Worm (Caenorhabditis elegans) whole organism, L3 larva: ENCODE data around the gene C33B4.4.

ENCODE experiments used
- R02D3.7 ChIP-seq: fragments of 150-350 bp; optimal IDR thresholded peaks from 2 replicates; lab custom pipeline; 2014; ENCODE audit warnings: missing biosample characterization, missing genetic modification characterization
- aly-2 ChIP-seq: fragments of 150-350 bp; optimal IDR thresholded peaks from 2 replicates; lab custom pipeline; 2014; ENCODE audit warnings: missing biosample characterization, missing genetic modification characterization
- ama-1 ChIP-seq: fragments of 150-350 bp; optimal IDR thresholded peaks from 2 replicates; lab custom pipeline; 2018
- ceh-28 ChIP-seq: fragments of 150-350 bp; optimal IDR thresholded peaks from 2 replicates; lab custom pipeline; 2014; ENCODE audit warnings: missing biosample characterization, missing genetic modification reagents, missing genetic modification characterization
- daf-12 ChIP-seq: fragments of 150-350 bp; optimal IDR thresholded peaks from 2 replicates; lab custom pipeline; 2014; ENCODE audit warnings: missing biosample characterization, missing genetic modification reagents, missing genetic modification characterization
- egl-5 ChIP-seq: fragments of 150-350 bp; optimal IDR thresholded peaks from 2 replicates; lab custom pipeline; 2017; ENCODE audit warnings: missing biosample characterization, missing genetic modification reagents, missing genetic modification characterization, inconsistent platforms
- elt-2 ChIP-seq: sonication (generic microtip); optimal IDR thresholded peaks from 2 replicates; lab custom pipeline; 2016; ENCODE audit warnings: missing genetic modification reagents, mild to moderate bottlenecking, missing genetic modification characterization, missing compliant biosample characterization
- elt-3 ChIP-seq, 3 experiments: fragments of 150-350 bp in 1 of 3; sonication (generic microtip) in 2 of 3; optimal IDR thresholded peaks; 2 replicates in 2 of 3; 4 replicates in 1 of 3; lab custom pipeline; 2014 to 2017; ENCODE audit warnings: missing biosample characterization in 3 of 3, missing genetic modification characterization in 3 of 3
- eor-1 ChIP-seq, 2 experiments: fragments of 150-350 bp; optimal IDR thresholded peaks; 2 replicates each; lab custom pipeline; 2014 to 2018; ENCODE audit warnings: missing biosample characterization in 2 of 2, missing genetic modification characterization in 2 of 2
- fkh-10 ChIP-seq: sonication (generic microtip); optimal IDR thresholded peaks from 2 replicates; lab custom pipeline; 2017; ENCODE audit warnings: missing biosample characterization, missing genetic modification reagents, missing genetic modification characterization
- jun-1 ChIP-seq: fragments of 150-350 bp; optimal IDR thresholded peaks from 2 replicates; lab custom pipeline; 2014; ENCODE audit warnings: missing biosample characterization, missing genetic modification reagents, missing genetic modification characterization
- lsy-12 ChIP-seq: sonication (generic microtip); optimal IDR thresholded peaks from 2 replicates; lab custom pipeline; 2016; ENCODE audit warnings: mild to moderate bottlenecking, missing genetic modification characterization, missing compliant biosample characterization
- mdl-1 ChIP-seq: fragments of 150-350 bp; optimal IDR thresholded peaks from 2 replicates; lab custom pipeline; 2014; ENCODE audit warnings: missing biosample characterization, missing genetic modification characterization
- mml-1 ChIP-seq: fragments of 150-350 bp; sonication (generic microtip); optimal IDR thresholded peaks from 3 replicates; lab custom pipeline; 2014; ENCODE audit warnings: missing biosample characterization, missing genetic modification characterization
- nfya-1 ChIP-seq: sonication (generic microtip); optimal IDR thresholded peaks from 2 replicates; lab custom pipeline; 2017; ENCODE audit warnings: missing genetic modification characterization, mild to moderate bottlenecking, missing compliant biosample characterization, antibody characterized with exemption, moderate library complexity; ENCODE audit not compliant: insufficient read depth
- nhr-11 ChIP-seq: fragments of 150-350 bp; optimal IDR thresholded peaks from 2 replicates; lab custom pipeline; 2014; ENCODE audit warnings: missing biosample characterization, missing genetic modification characterization
- nhr-12 ChIP-seq: fragments of 150-350 bp; optimal IDR thresholded peaks from 2 replicates; lab custom pipeline; 2014; ENCODE audit warnings: missing biosample characterization, missing genetic modification characterization
- nhr-25 ChIP-seq: sonication (generic microtip); optimal IDR thresholded peaks from 2 replicates; lab custom pipeline; 2017; ENCODE audit warnings: missing biosample characterization, missing genetic modification characterization
- nhr-67 ChIP-seq: fragments of 150-350 bp; optimal IDR thresholded peaks from 2 replicates; lab custom pipeline; 2014; ENCODE audit warnings: missing biosample characterization, missing genetic modification characterization
- nhr-76 ChIP-seq: fragments of 150-350 bp; sonication (generic microtip); optimal IDR thresholded peaks from 5 replicates; lab custom pipeline; 2014; ENCODE audit warnings: missing biosample characterization, missing genetic modification characterization
- nhr-77 ChIP-seq: fragments of 150-350 bp; optimal IDR thresholded peaks from 2 replicates; lab custom pipeline; 2014; ENCODE audit warnings: missing biosample characterization, missing genetic modification characterization
- pha-4 ChIP-seq: fragments of 150-350 bp; optimal IDR thresholded peaks from 2 replicates; lab custom pipeline; 2014; ENCODE audit warnings: missing biosample characterization, missing genetic modification reagents, missing genetic modification characterization
- pqm-1 ChIP-seq: fragments of 150-350 bp; optimal IDR thresholded peaks from 2 replicates; lab custom pipeline; 2017; ENCODE audit warnings: missing biosample characterization, missing genetic modification characterization, inconsistent platforms
- sea-2 ChIP-seq: fragments of 150-350 bp; sonication (generic microtip); optimal IDR thresholded peaks from 4 replicates; lab custom pipeline; 2014; ENCODE audit warnings: missing biosample characterization, missing genetic modification reagents, missing genetic modification characterization
- skn-1 ChIP-seq: fragments of 150-350 bp; optimal IDR thresholded peaks from 2 replicates; lab custom pipeline; 2014; ENCODE audit warnings: missing biosample characterization, missing genetic modification characterization
- snpc-4 ChIP-seq: fragments of 150-350 bp; optimal IDR thresholded peaks from 2 replicates; lab custom pipeline; 2014; ENCODE audit warnings: missing biosample characterization, missing genetic modification characterization
- tbx-2 ChIP-seq: sonication (generic microtip); optimal IDR thresholded peaks from 2 replicates; lab custom pipeline; 2016; ENCODE audit warnings: mild to moderate bottlenecking, missing genetic modification characterization, missing compliant biosample characterization
- unc-39 ChIP-seq: sonication (generic microtip); optimal IDR thresholded peaks from 4 replicates; lab custom pipeline; 2017; ENCODE audit warnings: missing biosample characterization, missing genetic modification characterization
- zag-1 ChIP-seq: fragments of 150-350 bp; optimal IDR thresholded peaks from 2 replicates; lab custom pipeline; 2014; ENCODE audit warnings: missing biosample characterization, missing genetic modification characterization

C33B4.4 gene

DNA sequence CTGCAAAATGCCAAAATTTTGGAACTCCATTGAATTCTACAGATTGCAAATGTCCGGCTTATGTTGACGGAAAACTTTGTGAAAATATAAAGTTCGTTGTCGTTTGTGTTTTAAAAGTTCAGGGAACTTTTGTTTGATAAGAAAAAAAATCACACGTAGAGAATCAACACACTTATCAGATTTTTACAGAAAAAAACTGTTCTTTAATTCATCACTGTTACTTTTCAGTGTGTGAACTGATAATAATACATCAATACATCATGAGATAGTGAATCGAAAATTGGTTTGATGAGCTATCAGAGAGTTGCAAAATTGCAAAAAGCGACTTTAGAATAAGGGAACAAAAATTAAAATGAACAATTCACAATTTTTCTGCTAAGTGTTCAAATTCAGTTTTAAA, 35.2 kb upstream of the C33B4.4 start:
- TF ChIP-seq nfya-1 (tag; lab: Kevin White, UChicago) (no peak), elt-2 (tag; lab: Kevin White, UChicago) (peak; percentile 80), pha-4 (tag; lab: Kevin White, UChicago) (peak; percentile 68), jun-1 (tag; lab: Kevin White, UChicago) (peak; percentile 7), pqm-1 (tag; lab: Kevin White, UChicago) (peak; percentile 88), fkh-10 (no peak)

- TF ChIP-seq nhr-12 (tag; lab: Kevin White, UChicago): no peak
- no peak for TF ChIP-seq ama-1 (lab: Kevin White, UChicago)
- no peak for TF ChIP-seq mml-1 (tag; lab: Kevin White, UChicago)
- TF ChIP-seq nhr-11: no peak
- TF ChIP-seq sea-2 (GFP tag; lab: Kevin White, UChicago): no peak
- TF ChIP-seq eor-1 (tag; optimal IDR thresholded peaks at IDR 0.05; lab: Kevin White, UChicago): no peak
- TF ChIP-seq unc-39 (tag; lab: Kevin White, UChicago): no peak
- no peak for TF ChIP-seq nhr-76 (tag; lab: Kevin White, UChicago)
- TF ChIP-seq tbx-2: no peak
- TF ChIP-seq nfya-1 (tag; lab: Kevin White, UChicago): no peak
- TF ChIP-seq elt-2 (tag; lab: Kevin White, UChicago): no peak
- no peak for TF ChIP-seq nhr-67
- no peak for TF ChIP-seq zag-1 (tag; lab: Kevin White, UChicago)
- no peak for TF ChIP-seq R02D3.7
- TF ChIP-seq egl-5: no peak
- no peak for TF ChIP-seq aly-2
Observed at ce11 chrII:11417999-11418398, 34.8 kb upstream of the C33B4.4 start, which contains the start of gene C05D12.2. C05D12.2 (plus strand) TSS chrII:11418299.

ce11 chrII:11415672-11416071, 32.4 kb upstream of the C33B4.4 start, which contains the start of gene C05D12.1:
C05D12.1 (minus strand) TSS chrII:11415772.
- TF ChIP-seq mdl-1 (tag; lab: Kevin White, UChicago) (no peak), elt-3 (tag; optimal IDR thresholded peaks at IDR 0.05; lab: Kevin White, UChicago) (no peak), ceh-28 (tag; lab: Kevin White, UChicago) (no peak), fkh-10 (no peak), mml-1 (tag; lab: Kevin White, UChicago) (no peak), nhr-25 (tag; lab: Kevin White, UChicago) (no peak), nhr-77 (tag; lab: Kevin White, UChicago) (no peak), pqm-1 (tag; lab: Kevin White, UChicago) (no peak), skn-1 (no peak)

DNA sequence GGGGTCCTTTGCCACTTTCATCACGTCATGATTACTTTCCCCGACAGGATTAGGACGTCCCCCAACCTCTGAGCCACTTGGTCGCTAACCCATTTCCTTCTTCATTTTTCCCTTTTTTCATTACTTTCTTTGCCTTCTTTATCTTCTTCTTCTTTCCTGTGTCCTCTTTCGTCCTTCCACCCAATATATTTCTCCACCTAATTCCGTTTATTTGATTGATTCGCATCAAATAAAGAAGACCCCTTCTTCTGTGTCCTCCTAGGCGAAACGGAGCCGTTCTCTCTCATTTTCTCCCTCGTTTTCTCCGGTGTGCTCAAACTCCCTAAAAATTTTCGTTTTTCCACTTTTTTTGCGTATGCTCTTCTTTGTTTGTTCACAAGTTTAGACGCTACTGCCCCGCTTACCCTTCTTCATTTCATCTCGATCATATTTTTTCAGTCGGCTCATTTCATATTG, 26.5 kb upstream of the C33B4.4 start, which contains the start of gene C05D12.7:
Gene C05D12.7, plus strand, starts transcription at position 406 of the 456 bp plus-strand sequence.
- TF ChIP-seq aly-2 (no peak), nhr-12 (tag; lab: Kevin White, UChicago) (no peak)

DNA sequence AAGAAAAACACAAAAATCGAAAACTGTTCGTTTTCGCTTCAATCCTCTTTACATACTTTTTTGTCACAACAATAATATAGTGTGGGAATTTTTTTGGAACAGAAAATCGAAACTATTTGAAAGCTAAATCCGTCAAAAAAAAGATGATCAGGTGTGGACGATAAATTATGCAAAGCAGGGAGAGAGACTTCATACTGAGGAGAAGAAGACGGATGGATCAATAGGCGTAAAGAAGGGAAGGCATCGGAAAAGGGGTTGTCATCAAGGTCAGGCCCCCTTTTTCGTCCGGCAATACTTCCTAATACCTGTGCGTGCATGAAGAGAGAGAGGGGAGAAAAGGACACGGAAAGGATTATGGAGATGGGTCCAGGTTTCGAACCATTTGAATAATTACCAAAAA, 17.1 kb upstream of the C33B4.4 start:
- TF ChIP-seq nhr-25 (tag; lab: Kevin White, UChicago) (peak; percentile 55), nhr-11 (no peak), daf-12 (tag; lab: Kevin White, UChicago) (no peak)

- TF ChIP-seq lsy-12 (tag; lab: Kevin White, UChicago) (no peak), tbx-2 (no peak)
Observed at ce11 chrII:11398787-11399186, 15.5 kb upstream of the C33B4.4 start.

DNA sequence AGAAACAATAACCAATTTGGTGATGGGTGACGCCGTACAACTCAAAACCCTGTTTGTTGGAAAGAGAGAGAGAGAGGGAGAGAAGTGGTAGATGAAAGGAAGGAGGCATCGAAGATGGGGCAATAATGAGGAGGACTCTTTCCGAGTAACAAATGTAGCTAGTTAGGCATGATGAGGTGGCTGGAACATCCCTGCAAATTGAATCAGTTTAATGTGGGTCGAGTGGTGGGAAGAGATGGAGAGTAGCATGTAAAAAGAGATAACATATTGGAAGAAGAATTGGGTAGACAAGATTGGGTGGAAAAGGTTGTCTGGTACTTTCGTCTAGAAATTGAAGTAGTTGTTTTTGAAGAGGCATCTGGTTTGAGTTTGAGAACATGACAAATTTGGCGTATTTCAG, 13.0 kb upstream of the C33B4.4 start:
- TF ChIP-seq ama-1 (lab: Kevin White, UChicago): no peak
- TF ChIP-seq elt-2 (tag; lab: Kevin White, UChicago): no peak
- no peak for TF ChIP-seq tbx-2
- TF ChIP-seq nfya-1 (tag; lab: Kevin White, UChicago): no peak
- no peak for TF ChIP-seq elt-3 (tag; optimal IDR thresholded peaks at IDR 0.05; lab: Kevin White, UChicago)
- no peak for TF ChIP-seq nhr-25 (tag; lab: Kevin White, UChicago)
- no peak for TF ChIP-seq snpc-4 (tag; lab: Kevin White, UChicago)
- TF ChIP-seq nhr-76 (tag; lab: Kevin White, UChicago): no peak
